Fruit fly (Drosophila melanogaster) whole organism, embryonic: ENCODE measurements around the gene CG11596.

Source experiments
- Asciz ChIP-seq: fragments of 200-800 bp; sonication (Bioruptor generic); optimal IDR thresholded peaks from 2 replicates; lab custom pipeline; 2017; ENCODE audit warnings: missing biosample characterization, mild to moderate bottlenecking, missing genetic modification characterization, missing genetic modification reagents
- Blimp-1 ChIP-seq: fragments of 200-800 bp; sonication (Bioruptor generic); optimal IDR thresholded peaks from 3 replicates; lab custom pipeline; 2018; ENCODE audit warnings: missing biosample characterization, missing genetic modification characterization, mild to moderate bottlenecking, moderate library complexity, missing genetic modification reagents
- CG10147 ChIP-seq: fragments of 200-800 bp; sonication (Bioruptor generic); optimal IDR thresholded peaks from 2 replicates; lab custom pipeline; 2019; ENCODE audit warnings: missing biosample characterization, mild to moderate bottlenecking, missing genetic modification characterization, moderate library complexity
- CG10209 ChIP-seq: fragments of 200-800 bp; sonication (Bioruptor generic); optimal IDR thresholded peaks from 3 replicates; lab custom pipeline; 2017; ENCODE audit warnings: missing biosample characterization, mild to moderate bottlenecking, missing genetic modification characterization, missing genetic modification reagents
- CG10979 ChIP-seq: fragments of 200-800 bp; sonication (Bioruptor generic); optimal IDR thresholded peaks from 2 replicates; lab custom pipeline; 2018; ENCODE audit warnings: missing biosample characterization, mild to moderate bottlenecking, missing genetic modification characterization, moderate library complexity
- CG11398 ChIP-seq: fragments of 200-800 bp; sonication (Bioruptor generic); optimal IDR thresholded peaks from 2 replicates; lab custom pipeline; 2016; ENCODE audit warnings: missing biosample characterization, missing genetic modification characterization
- CG11504 ChIP-seq: fragments of 200-800 bp; sonication (Bioruptor generic); optimal IDR thresholded peaks from 3 replicates; lab custom pipeline; 2019; ENCODE audit warnings: missing biosample characterization, mild to moderate bottlenecking, missing genetic modification characterization, moderate library complexity
- CG12942 ChIP-seq: fragments of 200-800 bp; sonication (Bioruptor generic); optimal IDR thresholded peaks from 3 replicates; lab custom pipeline; 2016; ENCODE audit warnings: missing biosample characterization, missing genetic modification characterization
- CG1603 ChIP-seq: fragments of 200-800 bp; sonication (Bioruptor generic); optimal IDR thresholded peaks from 2 replicates; lab custom pipeline; 2019; ENCODE audit warnings: missing biosample characterization, mild to moderate bottlenecking, missing genetic modification characterization, moderate library complexity
- CG16813 ChIP-seq: fragments of 200-800 bp; sonication (Bioruptor generic); IDR thresholded peaks from 3 replicates; pipeline ENCODE4 v1.3.6; 2022; ENCODE audit warnings: missing biosample characterization, missing genetic modification characterization; ENCODE audit not compliant: partially characterized antibody
- CG17361 ChIP-seq: fragments of 200-800 bp; sonication (Bioruptor generic); IDR thresholded peaks from 3 replicates; pipeline ENCODE4 v1.3.6; 2022; ENCODE audit warnings: missing biosample characterization, missing genetic modification characterization
- CG18011 ChIP-seq: fragments of 200-800 bp; sonication (Bioruptor generic); optimal IDR thresholded peaks from 2 replicates; lab custom pipeline; 2017; ENCODE audit warnings: missing biosample characterization, missing genetic modification characterization, mild to moderate bottlenecking, moderate library complexity, missing genotype
- CG18476 ChIP-seq: fragments of 200-800 bp; sonication (Bioruptor generic); optimal IDR thresholded peaks from 2 replicates; lab custom pipeline; 2016; ENCODE audit warnings: missing biosample characterization, mild to moderate bottlenecking, missing genetic modification characterization
- CG31441 ChIP-seq: fragments of 200-800 bp; sonication (Bioruptor generic); IDR thresholded peaks from 2 replicates; pipeline ENCODE4 v1.3.6; 2022; ENCODE audit warnings: missing biosample characterization, missing genetic modification characterization
- CG32532 ChIP-seq: fragments of 200-800 bp; sonication (Bioruptor generic); IDR thresholded peaks from 2 replicates; pipeline ENCODE4 v1.3.6; 2022; ENCODE audit warnings: missing biosample characterization, missing genetic modification characterization
- CG4424 ChIP-seq: fragments of 200-800 bp; sonication (Bioruptor generic); optimal IDR thresholded peaks from 3 replicates; lab custom pipeline; 2016; ENCODE audit warnings: missing biosample characterization, missing genetic modification characterization
- CG4730 ChIP-seq: fragments of 200-800 bp; sonication (Bioruptor generic); IDR thresholded peaks from 2 replicates; pipeline ENCODE4 v1.3.6; 2022; ENCODE audit warnings: missing biosample characterization, missing genetic modification characterization
- CG7839 ChIP-seq: fragments of 200-800 bp; sonication (Bioruptor generic); optimal IDR thresholded peaks from 3 replicates; lab custom pipeline; 2018; ENCODE audit warnings: missing biosample characterization, mild to moderate bottlenecking, missing genetic modification characterization, moderate library complexity
- CTCF ChIP-seq: fragments of 200-800 bp; sonication (Bioruptor generic); optimal IDR thresholded peaks from 2 replicates; lab custom pipeline; 2017; ENCODE audit warnings: missing biosample characterization, mild to moderate bottlenecking, missing genetic modification characterization, moderate library complexity
- Chrac-16 ChIP-seq: fragments of 200-800 bp; sonication (Bioruptor generic); optimal IDR thresholded peaks from 3 replicates; lab custom pipeline; 2016; ENCODE audit warnings: missing biosample characterization, missing genetic modification characterization
- Dfd ChIP-seq, 2 experiments: fragments of >200 bp; optimal IDR thresholded peaks; 2 replicates each; lab custom pipeline; 2017; ENCODE audit warnings: missing biosample characterization in 2 of 2, missing genetic modification characterization in 2 of 2
- ERR ChIP-seq: fragments of 200-800 bp; sonication (Bioruptor generic); optimal IDR thresholded peaks from 2 replicates; lab custom pipeline; 2016; ENCODE audit warnings: missing biosample characterization, missing genetic modification characterization
- Hr78 ChIP-seq, 2 experiments: fragments of 200-800 bp in 1 of 2; fragments of >200 bp in 1 of 2; sonication (Bioruptor generic) in 1 of 2; optimal IDR thresholded peaks; 2 replicates each; lab custom pipeline; 2017 to 2019; ENCODE audit warnings: missing biosample characterization in 2 of 2, missing genetic modification characterization in 2 of 2, mild to moderate bottlenecking in 1 of 2, moderate library complexity in 1 of 2
- Myb ChIP-seq: fragments of 200-800 bp; sonication (Bioruptor generic); optimal IDR thresholded peaks from 2 replicates; lab custom pipeline; 2016; ENCODE audit warnings: missing biosample characterization, missing genetic modification characterization
- Sry-β ChIP-seq: fragments of 200-800 bp; sonication (Bioruptor generic); optimal IDR thresholded peaks from 2 replicates; lab custom pipeline; 2018; ENCODE audit warnings: missing biosample characterization, mild to moderate bottlenecking, missing genetic modification characterization, moderate library complexity
- TFAM ChIP-seq: fragments of 200-800 bp; sonication (Bioruptor generic); optimal IDR thresholded peaks from 2 replicates; lab custom pipeline; 2017; ENCODE audit warnings: missing biosample characterization, missing genetic modification characterization, inconsistent platforms
- Trl ChIP-seq, 3 experiments: fragments of >200 bp in 2 of 3; fragments of 200-800 bp in 1 of 3; sonication (Bioruptor generic) in 1 of 3; optimal IDR thresholded peaks; 2 replicates in 1 of 3; 3 replicates in 2 of 3; lab custom pipeline; 2016 to 2017; ENCODE audit warnings: missing biosample characterization in 1 of 3, missing genetic modification characterization in 1 of 3
- ac ChIP-seq: fragments of 200-800 bp; sonication (Bioruptor generic); optimal IDR thresholded peaks from 3 replicates; lab custom pipeline; 2017; ENCODE audit warnings: missing biosample characterization, mild to moderate bottlenecking, missing genetic modification characterization
- corto ChIP-seq: fragments of 200-800 bp; sonication (Bioruptor generic); optimal IDR thresholded peaks from 2 replicates; lab custom pipeline; 2016; ENCODE audit warnings: missing biosample characterization, mild to moderate bottlenecking, missing genetic modification characterization, moderate library complexity
- dan ChIP-seq: fragments of 200-800 bp; sonication (Bioruptor generic); IDR thresholded peaks from 2 replicates; pipeline ENCODE4 v1.3.6; 2022; ENCODE audit warnings: missing biosample characterization, missing genetic modification characterization
- dati ChIP-seq: fragments of 200-800 bp; sonication (Bioruptor generic); IDR thresholded peaks from 2 replicates; pipeline ENCODE4 v1.3.6; 2022; ENCODE audit warnings: missing biosample characterization, missing genetic modification characterization
- en ChIP-seq: fragments of 200-800 bp; sonication (Bioruptor generic); optimal IDR thresholded peaks from 2 replicates; lab custom pipeline; 2016; ENCODE audit warnings: missing biosample characterization, missing genetic modification characterization
- fd102C ChIP-seq: fragments of 200-800 bp; sonication (Bioruptor generic); optimal IDR thresholded peaks from 2 replicates; lab custom pipeline; 2018; ENCODE audit warnings: missing biosample characterization, mild to moderate bottlenecking, missing genetic modification characterization, moderate library complexity
- hth ChIP-seq: fragments of >200 bp; optimal IDR thresholded peaks from 2 replicates; lab custom pipeline; 2017; ENCODE audit warnings: inconsistent platforms
- mirr ChIP-seq: fragments of 200-800 bp; sonication (Bioruptor generic); optimal IDR thresholded peaks from 3 replicates; lab custom pipeline; 2018; ENCODE audit warnings: missing biosample characterization, mild to moderate bottlenecking, missing genetic modification characterization
- nau ChIP-seq: fragments of 200-800 bp; sonication (Bioruptor generic); optimal IDR thresholded peaks from 3 replicates; lab custom pipeline; 2017; ENCODE audit warnings: missing biosample characterization, mild to moderate bottlenecking, missing genetic modification characterization, missing genetic modification reagents
- otp ChIP-seq: fragments of 200-800 bp; sonication (Bioruptor generic); IDR thresholded peaks from 3 replicates; pipeline ENCODE4, ENCODE4 v1.3.6; 2022; ENCODE audit warnings: missing biosample characterization, missing genetic modification characterization
- peb ChIP-seq: fragments of 200-800 bp; sonication (Bioruptor generic); IDR thresholded peaks from 2 replicates; pipeline ENCODE4 v1.3.6; 2022; ENCODE audit warnings: missing biosample characterization, missing genetic modification characterization
- pfk ChIP-seq: fragments of 200-800 bp; sonication (Bioruptor generic); optimal IDR thresholded peaks from 2 replicates; lab custom pipeline; 2018; ENCODE audit warnings: missing biosample characterization, mild to moderate bottlenecking, missing genetic modification characterization, moderate library complexity
- psq ChIP-seq: fragments of 200-800 bp; sonication (Bioruptor generic); optimal IDR thresholded peaks from 2 replicates; lab custom pipeline; 2017; ENCODE audit warnings: missing biosample characterization, missing genetic modification characterization
- pum ChIP-seq: fragments of 200-800 bp; sonication (Bioruptor generic); optimal IDR thresholded peaks from 2 replicates; lab custom pipeline; 2016; ENCODE audit warnings: missing biosample characterization, missing genetic modification characterization
- ro ChIP-seq: fragments of 200-800 bp; sonication (Bioruptor generic); IDR thresholded peaks from 2 replicates; pipeline ENCODE4 v1.3.6; 2022; ENCODE audit warnings: missing biosample characterization, missing genetic modification characterization
- sens-2 ChIP-seq: fragments of 200-800 bp; sonication (Bioruptor generic); IDR thresholded peaks from 2 replicates; pipeline ENCODE4 v1.3.6; 2022; ENCODE audit warnings: missing biosample characterization, missing genetic modification characterization
- shn ChIP-seq: fragments of 200-800 bp; sonication (Bioruptor generic); optimal IDR thresholded peaks from 3 replicates; lab custom pipeline; 2016; ENCODE audit warnings: missing biosample characterization, missing genetic modification characterization
- sqz ChIP-seq: fragments of 200-800 bp; sonication (Bioruptor generic); optimal IDR thresholded peaks from 3 replicates; lab custom pipeline; 2018; ENCODE audit warnings: missing biosample characterization, mild to moderate bottlenecking, missing genetic modification characterization
- stc ChIP-seq: fragments of 200-800 bp; sonication (Bioruptor generic); IDR thresholded peaks from 2 replicates; pipeline ENCODE4 v1.3.6; 2022; ENCODE audit warnings: missing biosample characterization, missing genetic modification characterization
- tin ChIP-seq: fragments of 200-800 bp; sonication (Bioruptor generic); optimal IDR thresholded peaks from 3 replicates; lab custom pipeline; 2016; ENCODE audit warnings: missing biosample characterization, missing genetic modification characterization
- tio ChIP-seq: fragments of 200-800 bp; sonication (Bioruptor generic); optimal IDR thresholded peaks from 2 replicates; lab custom pipeline; 2017; ENCODE audit warnings: missing biosample characterization, missing genetic modification characterization, inconsistent platforms
- tna ChIP-seq: fragments of 200-800 bp; sonication (Bioruptor generic); IDR thresholded peaks from 2 replicates; pipeline ENCODE4 v1.3.6; 2022; ENCODE audit warnings: missing biosample characterization, missing genetic modification characterization; ENCODE audit not compliant: partially characterized antibody

Gene CG11596

DNA sequence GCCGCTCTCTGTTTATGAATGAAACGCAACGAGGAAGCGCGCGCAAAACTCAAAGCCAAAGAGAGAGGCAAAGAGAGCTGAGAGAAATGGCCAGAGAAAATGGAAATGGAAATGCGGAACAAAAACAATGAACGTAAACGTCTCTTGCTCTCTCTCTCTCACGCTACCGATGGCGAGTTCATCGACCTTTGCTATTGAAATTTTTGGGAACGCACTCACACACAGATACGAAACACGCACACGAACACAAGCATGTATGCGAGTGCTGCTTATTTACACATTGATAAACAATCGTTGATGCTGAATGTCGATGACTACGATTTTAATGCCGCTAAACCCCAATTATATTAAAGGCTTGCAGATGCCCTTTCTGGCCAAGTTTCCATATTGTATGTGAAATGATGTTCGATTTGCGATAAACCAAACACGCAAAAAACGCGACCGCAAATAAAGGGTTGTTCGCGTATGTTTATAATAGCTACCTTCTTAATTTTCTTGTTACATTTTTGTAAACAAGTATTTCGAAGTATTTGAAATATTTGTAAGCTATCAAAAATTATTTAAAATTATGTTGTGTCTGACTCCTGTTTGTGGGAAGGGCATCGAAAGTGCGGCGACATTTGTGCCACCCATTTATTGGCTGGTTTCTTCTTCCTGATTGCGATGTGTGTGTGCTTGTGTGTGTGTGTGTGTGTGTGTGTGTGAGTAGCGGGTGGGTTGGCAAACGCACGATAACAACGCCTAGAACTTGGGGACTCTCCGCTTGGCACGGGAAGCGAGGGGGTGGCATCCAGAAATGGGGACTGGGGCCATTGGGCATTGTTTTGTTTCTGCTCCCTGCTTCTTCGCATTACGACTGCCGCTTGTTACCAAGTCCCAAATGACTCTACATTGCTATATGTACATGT lies 16.1 kb downstream of the CG11596 start (continued):
- no peak for TF ChIP-seq ro
- TF ChIP-seq CG17361: peak; percentile 90
- no peak for TF ChIP-seq tna (GFP tag; lab: Robert Waterston, UW)
- peak; percentile 53 for TF ChIP-seq nau (GFP tag; lab: Kevin White, UChicago)
- TF ChIP-seq CG7839 (tag; lab: Kevin White, UChicago): peak; percentile 85
- TF ChIP-seq pfk (GFP tag; lab: Kevin White, UChicago): peak; percentile 15
- TF ChIP-seq sens-2 (GFP tag; lab: Robert Waterston, UW): no peak
- no peak for TF ChIP-seq dan (GFP tag; lab: Robert Waterston, UW)
- no peak for TF ChIP-seq Dfd (GFP tag; optimal IDR thresholded peaks at IDR 0.05; lab: Kevin White, UChicago)
- peak; percentile 38 for TF ChIP-seq sqz (GFP tag; lab: Kevin White, UChicago)
- TF ChIP-seq CG18476 (GFP tag; lab: Kevin White, UChicago): peak; percentile 50
- TF ChIP-seq tio (GFP tag; lab: Kevin White, UChicago): peak; percentile 73
- TF ChIP-seq Hr78 (GFP tag; optimal IDR thresholded peaks at IDR 0.05; lab: Kevin White, UChicago): peak in 1 of 2 experiments; percentile 59
- TF ChIP-seq CG1603 (tag; lab: Kevin White, UChicago): peak; percentile 62
- TF ChIP-seq Myb (GFP tag; lab: Kevin White, UChicago): peak; percentile 29
- TF ChIP-seq Trl (optimal IDR thresholded peaks at IDR 0.05; lab: Kevin White, UChicago): peak; percentile 82 to 90
- peak; percentile 19 for TF ChIP-seq Trl (GFP tag; optimal IDR thresholded peaks at IDR 0.05; lab: Kevin White, UChicago)
- TF ChIP-seq CG4730 (GFP tag; lab: Robert Waterston, UW): no peak
- peak; percentile 71 for TF ChIP-seq CG10209 (GFP tag; lab: Kevin White, UChicago)
- peak; percentile 45 for TF ChIP-seq Sry-β (GFP tag; lab: Kevin White, UChicago)
- peak; percentile 6 for TF ChIP-seq Chrac-16 (GFP tag; lab: Kevin White, UChicago)
- peak; percentile 53 for TF ChIP-seq en (GFP tag; lab: Kevin White, UChicago)
- peak; percentile 60 for TF ChIP-seq pum
- no peak for TF ChIP-seq otp
- TF ChIP-seq psq (GFP tag; lab: Kevin White, UChicago): no peak
- peak; percentile 8 for TF ChIP-seq corto
- TF ChIP-seq hth: no peak
- TF ChIP-seq CG10979 (tag; lab: Kevin White, UChicago): peak; percentile 88
- TF ChIP-seq CG10147 (GFP tag; lab: Kevin White, UChicago): peak; percentile 74
- peak; percentile 12 for TF ChIP-seq TFAM (GFP tag; lab: Kevin White, UChicago)
- peak; percentile 71 for TF ChIP-seq shn (GFP tag; lab: Kevin White, UChicago)
- TF ChIP-seq peb (GFP tag; lab: Robert Waterston, UW): no peak
- TF ChIP-seq stc (GFP tag; lab: Robert Waterston, UW): peak; percentile 37; the same call in 1 of the 2 replicates
- peak; percentile 61 for TF ChIP-seq CG31441 (GFP tag; lab: Robert Waterston, UW)
- no peak for TF ChIP-seq fd102C
- TF ChIP-seq CG16813 (GFP tag; lab: Robert Waterston, UW): no peak
- peak; percentile 48 for TF ChIP-seq CG11398 (GFP tag; lab: Kevin White, UChicago)
- TF ChIP-seq CG18011 (GFP tag; lab: Kevin White, UChicago): peak; percentile 51
- peak; percentile 74 for TF ChIP-seq Blimp-1 (GFP tag; lab: Kevin White, UChicago)
- no peak for TF ChIP-seq dati
- peak; percentile 53 for TF ChIP-seq tin (GFP tag; lab: Kevin White, UChicago)
- TF ChIP-seq CTCF (GFP tag; lab: Kevin White, UChicago): peak; percentile 40
- no peak for TF ChIP-seq mirr (GFP tag; lab: Kevin White, UChicago)
- no peak for TF ChIP-seq ac (GFP tag; lab: Kevin White, UChicago)
- TF ChIP-seq CG4424: peak; percentile 61
- TF ChIP-seq ERR: no peak
- TF ChIP-seq CG12942 (GFP tag; lab: Kevin White, UChicago): peak; percentile 41
- TF ChIP-seq CG11504 (tag; lab: Kevin White, UChicago): peak; percentile 82
- peak; percentile 57 for TF ChIP-seq Asciz
- no peak for TF ChIP-seq CG32532 (GFP tag; lab: Robert Waterston, UW)
